Fruit fly (Drosophila melanogaster): ENCODE data around the gene inaE.

The inaE gene

dm6 chrX:13828870-13829269 lies 45.4 kb downstream of the inaE start:
- TF ChIP-seq eg (GFP tag; IDR thresholded peaks at IDR 0.05): no peak

DNA sequence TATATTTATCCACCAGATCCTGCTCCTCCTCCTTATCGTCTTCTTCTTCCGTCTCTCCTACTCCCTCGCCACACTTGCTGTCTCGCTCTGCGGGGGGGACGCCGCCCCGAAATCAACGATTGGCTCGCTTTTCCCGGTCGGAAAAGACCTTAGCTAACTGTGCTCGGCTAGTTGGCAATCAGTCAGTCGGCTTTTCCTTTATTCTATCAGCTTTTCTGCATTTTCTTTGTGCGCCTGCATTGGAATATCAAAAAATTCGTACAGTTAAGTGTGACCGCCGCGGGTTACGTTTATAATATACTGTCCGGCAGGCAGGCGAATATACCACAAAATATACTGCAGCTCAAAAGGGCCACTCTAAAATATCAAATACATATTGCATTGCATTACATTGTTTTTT lies 46.5 kb downstream of the inaE start, which contains the start of gene jub:
Gene jub, minus strand, starts transcription at position 289 of the 400 bp plus-strand sequence.
- TF ChIP-seq Eip78C (GFP tag): peak; percentile 57
- peak; percentile 19 for TF ChIP-seq dsx (GFP tag; optimal IDR thresholded peaks at IDR 0.05; ENCODE audit: poor library complexity, severe bottlenecking)
- TF ChIP-seq cyc (GFP tag; optimal IDR thresholded peaks at IDR 0.05): no peak
- peak; percentile 13 for TF ChIP-seq esn (GFP tag; optimal IDR thresholded peaks at IDR 0.05)
- TF ChIP-seq Sox14 (GFP tag; optimal IDR thresholded peaks at IDR 0.05): peak; percentile 84

- TF ChIP-seq CG9139 (GFP tag; optimal IDR thresholded peaks at IDR 0.05) (no peak), Eip93F (GFP tag; optimal IDR thresholded peaks at IDR 0.05) (no peak), Hr39 (GFP tag; optimal IDR thresholded peaks at IDR 0.05) (no peak), CG8319 (GFP tag; optimal IDR thresholded peaks at IDR 0.05) (no peak), Eip78C (GFP tag) (peak; percentile 48), CG7368 (GFP tag; optimal IDR thresholded peaks at IDR 0.05) (no peak), CG6792 (GFP tag; optimal IDR thresholded peaks at IDR 0.05) (no peak), Sox14 (GFP tag; optimal IDR thresholded peaks at IDR 0.05) (no peak), Gug (GFP tag; IDR thresholded peaks at IDR 0.05) (no peak), CG11294 (GFP tag; IDR thresholded peaks at IDR 0.05) (no peak), Sox102F (GFP tag; optimal IDR thresholded peaks at IDR 0.05) (no peak), CG6163 (GFP tag; IDR thresholded peaks at IDR 0.05) (peak; percentile 61; the same call in 2 of the 3 replicates), CG10631 (GFP tag; optimal IDR thresholded peaks at IDR 0.05) (no peak), CG11902 (GFP tag; optimal IDR thresholded peaks at IDR 0.05) (no peak), ss (GFP tag; optimal IDR thresholded peaks at IDR 0.05) (peak in 1 of 2 experiments; percentile 2), net (GFP tag; optimal IDR thresholded peaks at IDR 0.05) (no peak), Blimp-1 (GFP tag; optimal IDR thresholded peaks at IDR 0.05) (no peak), fd59A (GFP tag; optimal IDR thresholded peaks at IDR 0.05) (no peak), Lpt (GFP tag; optimal IDR thresholded peaks at IDR 0.05) (no peak), svp (GFP tag) (no peak), OdsH (GFP tag; optimal IDR thresholded peaks at IDR 0.05) (peak; percentile 26), CG16779 (tag; optimal IDR thresholded peaks at IDR 0.05) (no peak), Hr4 (GFP tag; optimal IDR thresholded peaks at IDR 0.05) (no peak), CG31627 (GFP tag; optimal IDR thresholded peaks at IDR 0.05) (no peak), spab (GFP tag; optimal IDR thresholded peaks at IDR 0.05) (no peak), dac (GFP tag; optimal IDR thresholded peaks at IDR 0.05) (no peak), CG8119 (GFP tag; IDR thresholded peaks at IDR 0.05) (peak; percentile 71), CG10669 (GFP tag; optimal IDR thresholded peaks at IDR 0.05) (no peak), eg (GFP tag; IDR thresholded peaks at IDR 0.05) (peak; percentile 81), Ets21C (GFP tag; optimal IDR thresholded peaks at IDR 0.05) (no peak), CG1621 (tag; optimal IDR thresholded peaks at IDR 0.05) (no peak), Smox (GFP tag; optimal IDR thresholded peaks at IDR 0.05) (no peak), achi (GFP tag; optimal IDR thresholded peaks at IDR 0.05) (no peak), Eip75B (GFP tag; optimal IDR thresholded peaks at IDR 0.05) (no peak), topi (GFP tag; optimal IDR thresholded peaks at IDR 0.05) (no peak), Met (GFP tag; optimal IDR thresholded peaks at IDR 0.05) (no peak), CG34406 (GFP tag; optimal IDR thresholded peaks at IDR 0.05) (peak; percentile 25), CG4318 (GFP tag; optimal IDR thresholded peaks at IDR 0.05) (peak; percentile 46), pdm3 (GFP tag; optimal IDR thresholded peaks at IDR 0.05) (no peak), CG6808 (GFP tag; optimal IDR thresholded peaks at IDR 0.05) (no peak), CG6854 (GFP tag; optimal IDR thresholded peaks at IDR 0.05) (no peak), acj6 (GFP tag; optimal IDR thresholded peaks at IDR 0.05) (no peak), esn (GFP tag; optimal IDR thresholded peaks at IDR 0.05) (no peak), fd85E (GFP tag; optimal IDR thresholded peaks at IDR 0.05) (no peak), lz (GFP tag; optimal IDR thresholded peaks at IDR 0.05) (no peak), CG6276 (GFP tag; optimal IDR thresholded peaks at IDR 0.05) (peak; percentile 52), vri (GFP tag; optimal IDR thresholded peaks at IDR 0.05) (no peak)
Observed at dm6 chrX:13838255-13838654, 54.7 kb downstream of the inaE start.
